Fruit fly (Drosophila melanogaster): Measurements from ENCODE around the gene CG1503.
A peak's percentile ranks its signal among the peaks of the same experiment; 100 is the strongest.

dm6 chrX:21072953-21073352, 33.2 kb downstream of the CG1503 start:
- TF ChIP-seq dl (GFP tag; optimal IDR thresholded peaks at IDR 0.05; ENCODE audit: insufficient read depth in 1 of 2, partially characterized antibody in 2 of 2) (no peak), br (GFP tag; optimal IDR thresholded peaks at IDR 0.05) (peak; percentile 85), psq (GFP tag; optimal IDR thresholded peaks at IDR 0.05) (peak; percentile 75), Rel (GFP tag; optimal IDR thresholded peaks at IDR 0.05) (peak; percentile 29), Rel (tag; optimal IDR thresholded peaks at IDR 0.05) (peak; percentile 72), Dfd (GFP tag; optimal IDR thresholded peaks at IDR 0.05) (no peak), HLH106 (tag; optimal IDR thresholded peaks at IDR 0.05) (peak; percentile 85), rgr (GFP tag; optimal IDR thresholded peaks at IDR 0.05) (peak; percentile 84), fru (GFP tag; optimal IDR thresholded peaks at IDR 0.05) (peak; percentile 85), Jra (GFP tag; optimal IDR thresholded peaks at IDR 0.05) (peak; percentile 70), h (GFP tag; optimal IDR thresholded peaks at IDR 0.05) (peak; percentile 85), dmrt93B (GFP tag; optimal IDR thresholded peaks at IDR 0.05) (peak; percentile 72)
